Worm (Caenorhabditis elegans): ENCODE measurements around the gene T07G12.2.

Gene T07G12.2

ce11 chrIV:10503750-10504232 is 26.7 kb upstream of the T07G12.2 start:
- TF ChIP-seq dmd-4 (tag; optimal IDR thresholded peaks at IDR 0.05; ENCODE audit: borderline replicate concordance): peak; percentile 46
- peak; percentile 70 for TF ChIP-seq ceh-48 (tag; optimal IDR thresholded peaks at IDR 0.05)
- no peak for TF ChIP-seq ceh-9 (tag; optimal IDR thresholded peaks at IDR 0.05)
- TF ChIP-seq unc-55 (GFP tag; optimal IDR thresholded peaks at IDR 0.05): peak; percentile 86
- TF ChIP-seq pat-9 (tag; optimal IDR thresholded peaks at IDR 0.05): no peak
- TF ChIP-seq hlh-6 (tag; optimal IDR thresholded peaks at IDR 0.05): peak; percentile 32
- peak; percentile 82 for TF ChIP-seq unc-42 (tag; optimal IDR thresholded peaks at IDR 0.05)
- TF ChIP-seq pag-3 (tag; optimal IDR thresholded peaks at IDR 0.05; ENCODE audit: borderline replicate concordance): no peak
- peak; percentile 19 for TF ChIP-seq che-1 (tag; optimal IDR thresholded peaks at IDR 0.05)
- peak; percentile 82 for TF ChIP-seq fax-1 (tag; optimal IDR thresholded peaks at IDR 0.05)
- TF ChIP-seq nhr-232 (tag; optimal IDR thresholded peaks at IDR 0.05): no peak
- peak; percentile 10 for TF ChIP-seq dve-1 (tag; optimal IDR thresholded peaks at IDR 0.05)
- TF ChIP-seq ceh-14 (tag; optimal IDR thresholded peaks at IDR 0.05): peak; percentile 83
- no peak for TF ChIP-seq eyg-1 (tag; optimal IDR thresholded peaks at IDR 0.05)
- no peak for TF ChIP-seq hlh-13 (GFP tag; optimal IDR thresholded peaks at IDR 0.05)
- TF ChIP-seq fkh-6 (tag; optimal IDR thresholded peaks at IDR 0.05): no peak
- TF ChIP-seq K09A11.1 (tag; optimal IDR thresholded peaks at IDR 0.05; ENCODE audit: insufficient read depth): peak; percentile 30
- no peak for TF ChIP-seq lin-11 (tag; optimal IDR thresholded peaks at IDR 0.05)
- no peak for TF ChIP-seq C38D4.7 (GFP tag; optimal IDR thresholded peaks at IDR 0.05)
- TF ChIP-seq Y22D7AL.16 (tag; optimal IDR thresholded peaks at IDR 0.05): peak; percentile 50
- TF ChIP-seq ceh-45 (GFP tag; IDR thresholded peaks at IDR 0.05): no peak
- TF ChIP-seq sox-4 (tag; optimal IDR thresholded peaks at IDR 0.05): peak; percentile 27
- TF ChIP-seq ceh-6 (GFP tag; optimal IDR thresholded peaks at IDR 0.05): no peak
- TF ChIP-seq sox-2 (GFP tag; IDR thresholded peaks at IDR 0.05): no peak
- TF ChIP-seq ets-4 (tag; optimal IDR thresholded peaks at IDR 0.05): peak; percentile 6
- peak; percentile 29 for TF ChIP-seq C08G9.2 (tag; optimal IDR thresholded peaks at IDR 0.05)
- TF ChIP-seq ref-2 (tag; optimal IDR thresholded peaks at IDR 0.05): peak; percentile 29
- TF ChIP-seq fkh-10 (GFP tag; optimal IDR thresholded peaks at IDR 0.05): no peak
- peak; percentile 36 for TF ChIP-seq sdc-2 (tag; optimal IDR thresholded peaks at IDR 0.05)
- no peak for TF ChIP-seq lim-6 (tag; optimal IDR thresholded peaks at IDR 0.05)
- no peak for TF ChIP-seq tbx-7 (tag; optimal IDR thresholded peaks at IDR 0.05)
- no peak for TF ChIP-seq gmeb-2 (tag; optimal IDR thresholded peaks at IDR 0.05)
- no peak for TF ChIP-seq madf-2 (tag; optimal IDR thresholded peaks at IDR 0.05)
- TF ChIP-seq tbx-2 (tag; optimal IDR thresholded peaks at IDR 0.05): peak; percentile 58
- no peak for TF ChIP-seq ztf-16 (tag; optimal IDR thresholded peaks at IDR 0.05)
- TF ChIP-seq ceh-30 (tag; optimal IDR thresholded peaks at IDR 0.05): no peak
- TF ChIP-seq pha-4 (tag; optimal IDR thresholded peaks at IDR 0.05): no peak
- peak; percentile 81 for TF ChIP-seq ceh-34 (tag; optimal IDR thresholded peaks at IDR 0.05)
- no peak for TF ChIP-seq hlh-30 (tag; optimal IDR thresholded peaks at IDR 0.05; ENCODE audit: insufficient read depth)
- TF ChIP-seq ceh-24 (tag; optimal IDR thresholded peaks at IDR 0.05): no peak
- TF ChIP-seq ttx-3 (tag; optimal IDR thresholded peaks at IDR 0.05): no peak
- TF ChIP-seq ceh-2 (tag; optimal IDR thresholded peaks at IDR 0.05): peak; percentile 23
- no peak for TF ChIP-seq zip-5 (tag; optimal IDR thresholded peaks at IDR 0.05)
- TF ChIP-seq ceh-18 (tag; optimal IDR thresholded peaks at IDR 0.05): peak; percentile 94
- peak; percentile 79 for TF ChIP-seq ceh-31 (tag; optimal IDR thresholded peaks at IDR 0.05)
- no peak for TF ChIP-seq pqm-1 (tag; optimal IDR thresholded peaks at IDR 0.05)
- no peak for TF ChIP-seq nhr-11 (tag; optimal IDR thresholded peaks at IDR 0.05)
- peak; percentile 20 for TF ChIP-seq syd-9 (tag; optimal IDR thresholded peaks at IDR 0.05)
- no peak for TF ChIP-seq ahr-1 (tag; optimal IDR thresholded peaks at IDR 0.05)
- TF ChIP-seq unc-3 (GFP tag; conservative IDR thresholded peaks at IDR 0.05): no peak
- TF ChIP-seq unc-3 (tag; optimal IDR thresholded peaks at IDR 0.05): no peak
- TF ChIP-seq hlh-8 (tag; optimal IDR thresholded peaks at IDR 0.05): peak; percentile 29
- TF ChIP-seq npax-4 (tag; optimal IDR thresholded peaks at IDR 0.05): no peak
